Comparison of ENCODE assay signal across 2 fruit fly cellular contexts in genomic region chrX:19598503-19598902, dm6.
TF ChIP-seq lines count a peak whose summit lies in the region.

No protein-coding gene starts in this region.

- TF ChIP-seq CTCF in whole organism, embryonic (GFP tag; optimal IDR thresholded peaks at IDR 0.05; lab: Kevin White, UChicago): no peak

TF ChIP-seq in whole organism, embryonic, 481 proteins besides CTCF, POLR2A, EP300 and RAD21:
- TF ChIP-seq chm (GFP tag; IDR thresholded peaks at IDR 0.05; lab: Robert Waterston, UW) (peak; percentile 44; the same call in 1 of the 2 replicates), sens (GFP tag; lab: Kevin White, UChicago) (peak; percentile 78), CG7372 (GFP tag; IDR thresholded peaks at IDR 0.05; lab: Robert Waterston, UW) (no peak), chn (GFP tag; optimal IDR thresholded peaks at IDR 0.05; lab: Kevin White, UChicago) (no peak), Med (GFP tag; lab: Kevin White, UChicago) (peak; percentile 75), NfI (GFP tag; optimal IDR thresholded peaks at IDR 0.05; lab: Kevin White, UChicago) (no peak), ci (GFP tag; IDR thresholded peaks at IDR 0.05; lab: Robert Waterston, UW) (peak; percentile 46; the same call in 1 of the 3 replicates), da (GFP tag; optimal IDR thresholded peaks at IDR 0.05; lab: Kevin White, UChicago) (no peak), unpg (GFP tag; optimal IDR thresholded peaks at IDR 0.05; lab: Kevin White, UChicago) (no peak), ken (GFP tag; IDR thresholded peaks at IDR 0.05; lab: Robert Waterston, UW) (0 out of 3 replicates have a peak, but pooled peaks have one; percentile 15)

TF ChIP-seq in whole organism, wandering third instar larva, 38 proteins besides CTCF, POLR2A, EP300 and RAD21:
- no peak for TF ChIP-seq dsf (GFP tag; optimal IDR thresholded peaks at IDR 0.05; lab: Kevin White, UChicago; ENCODE audit: borderline replicate concordance)
- TF ChIP-seq Dfd (GFP tag; optimal IDR thresholded peaks at IDR 0.05; lab: Kevin White, UChicago): peak; percentile 87

Comparison
In these comparisons a context has a peak if more than half of its experiments do, and no peak if none do; other contexts are left out.
1. Of the 10 proteins assayed by ChIP-seq in both whole organism, embryonic and whole organism, wandering third instar larva: peak only in whole organism, embryonic: none; only in whole organism, wandering third instar larva: Dfd; in both: none; in neither: 9.